Worm (Caenorhabditis elegans): ENCODE results near the gene mdt-27.

Gene mdt-27

ce11 chrV:9243171-9243996, 29.9 kb upstream of the mdt-27 start, which contains the start of gene glo-4:
Gene glo-4, minus strand, starts transcription at chrV:9243221.
- TF ChIP-seq elt-3 (tag; optimal IDR thresholded peaks at IDR 0.05) (no peak), nfya-1 (tag; optimal IDR thresholded peaks at IDR 0.05; ENCODE audit: insufficient read depth) (peak; percentile 79), lsy-12 (tag; optimal IDR thresholded peaks at IDR 0.05) (peak; percentile 28), ama-1 (optimal IDR thresholded peaks at IDR 0.05) (no peak), ceh-9 (tag; optimal IDR thresholded peaks at IDR 0.05) (no peak), sea-2 (GFP tag; optimal IDR thresholded peaks at IDR 0.05) (no peak), unc-39 (tag; optimal IDR thresholded peaks at IDR 0.05) (no peak), egl-5 (tag; optimal IDR thresholded peaks at IDR 0.05) (peak; percentile 76), ztf-11 (tag; optimal IDR thresholded peaks at IDR 0.05) (no peak), fkh-10 (GFP tag; optimal IDR thresholded peaks at IDR 0.05) (peak; percentile 85), nhr-25 (tag; optimal IDR thresholded peaks at IDR 0.05) (peak; percentile 65), zag-1 (tag; optimal IDR thresholded peaks at IDR 0.05) (no peak), ztf-4 (tag; optimal IDR thresholded peaks at IDR 0.05) (no peak), pha-4 (tag; optimal IDR thresholded peaks at IDR 0.05) (peak; percentile 70), tbx-2 (tag; optimal IDR thresholded peaks at IDR 0.05) (peak; percentile 59), pqm-1 (tag; optimal IDR thresholded peaks at IDR 0.05) (peak; percentile 28), lin-39 (tag; optimal IDR thresholded peaks at IDR 0.05) (peak; percentile 14), snpc-4 (tag; optimal IDR thresholded peaks at IDR 0.05) (no peak), mml-1 (tag; optimal IDR thresholded peaks at IDR 0.05) (no peak), R02D3.7 (tag; optimal IDR thresholded peaks at IDR 0.05) (peak; percentile 11), ceh-28 (tag; optimal IDR thresholded peaks at IDR 0.05) (peak; percentile 55), nhr-43 (tag; optimal IDR thresholded peaks at IDR 0.05; ENCODE audit: poor library complexity, severe bottlenecking) (peak; percentile 51), ZK546.5 (tag; optimal IDR thresholded peaks at IDR 0.05) (no peak), hmg-11 (tag; optimal IDR thresholded peaks at IDR 0.05) (peak; percentile 60), nhr-23 (tag; optimal IDR thresholded peaks at IDR 0.05) (peak; percentile 88), lin-15B (tag; optimal IDR thresholded peaks at IDR 0.05) (peak; percentile 73), nhr-67 (tag; optimal IDR thresholded peaks at IDR 0.05) (no peak), elt-2 (tag; optimal IDR thresholded peaks at IDR 0.05) (peak; percentile 78), fos-1 (tag; optimal IDR thresholded peaks at IDR 0.05) (no peak), nhr-237 (tag; optimal IDR thresholded peaks at IDR 0.05) (no peak)

DNA sequence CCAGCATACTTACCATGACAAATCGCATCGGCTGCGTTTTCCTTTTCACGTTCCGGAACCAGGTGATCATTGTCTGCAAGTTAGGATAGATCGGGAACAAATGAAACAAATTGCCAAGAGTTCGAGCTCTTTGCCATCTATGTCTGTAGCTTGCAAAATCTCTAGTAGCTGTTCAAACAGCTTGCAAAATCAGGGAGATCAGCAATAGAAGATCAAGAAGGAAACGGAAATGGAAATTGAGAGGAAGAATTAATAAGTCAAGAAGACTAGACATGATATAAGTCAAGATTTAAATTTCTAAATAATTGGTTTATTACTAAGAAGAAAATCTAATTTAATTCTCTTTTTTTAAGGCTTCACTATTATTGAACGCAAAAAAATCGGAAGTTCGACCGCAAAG, 18.8 kb upstream of the mdt-27 start, which contains the start of gene F07C3.3:
F07C3.3 (minus strand) TSS at position 101 of the 400 bp plus-strand sequence.
- TF ChIP-seq fkh-2 (tag; optimal IDR thresholded peaks at IDR 0.05) (no peak), nhr-43 (tag; optimal IDR thresholded peaks at IDR 0.05; ENCODE audit: poor library complexity, severe bottlenecking) (no peak), pqm-1 (tag; optimal IDR thresholded peaks at IDR 0.05) (no peak), nhr-11 (tag; optimal IDR thresholded peaks at IDR 0.05) (no peak), ztf-4 (tag; optimal IDR thresholded peaks at IDR 0.05) (no peak), ZK546.5 (tag; optimal IDR thresholded peaks at IDR 0.05) (no peak), nhr-67 (tag; optimal IDR thresholded peaks at IDR 0.05) (no peak), skn-1 (tag; optimal IDR thresholded peaks at IDR 0.05) (no peak), nhr-25 (tag; optimal IDR thresholded peaks at IDR 0.05) (no peak), nhr-23 (tag; optimal IDR thresholded peaks at IDR 0.05) (no peak), zag-1 (tag; optimal IDR thresholded peaks at IDR 0.05) (no peak), lin-39 (tag; optimal IDR thresholded peaks at IDR 0.05) (no peak), nhr-237 (tag; optimal IDR thresholded peaks at IDR 0.05) (no peak), nhr-76 (tag; optimal IDR thresholded peaks at IDR 0.05) (no peak), eor-1 (tag; optimal IDR thresholded peaks at IDR 0.05) (no peak), ceh-28 (tag; optimal IDR thresholded peaks at IDR 0.05) (no peak), elt-3 (tag; optimal IDR thresholded peaks at IDR 0.05) (no peak), unc-39 (tag; optimal IDR thresholded peaks at IDR 0.05) (no peak), mdl-1 (tag; optimal IDR thresholded peaks at IDR 0.05) (no peak), tbx-2 (tag; optimal IDR thresholded peaks at IDR 0.05) (no peak)

DNA sequence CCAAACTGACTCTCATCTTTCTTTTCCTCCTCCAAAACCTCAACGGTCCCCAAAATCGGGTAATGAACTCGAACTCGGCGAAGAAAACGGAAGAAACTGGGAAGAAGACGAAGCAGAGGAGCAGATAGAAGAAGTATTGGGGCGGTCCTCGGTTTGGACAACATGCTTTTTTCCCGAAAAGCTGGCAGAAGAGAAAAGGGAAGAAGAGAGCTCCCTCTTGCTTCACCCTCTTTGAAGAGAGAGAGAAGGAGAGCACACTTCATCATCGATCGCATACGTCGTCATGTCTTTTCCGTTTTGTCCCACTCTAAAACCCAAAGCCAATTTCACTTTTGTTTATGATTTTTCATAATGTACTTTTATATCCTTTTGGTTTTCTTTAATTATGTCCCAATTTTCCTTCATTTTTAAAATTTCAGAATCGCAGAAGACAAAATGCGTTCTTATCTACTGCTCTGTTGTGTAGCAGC, 12.3 kb upstream of the mdt-27 start, which contains the start of gene F07C3.2:
F07C3.2 (plus strand) TSS at position 420 of the 470 bp plus-strand sequence.
- TF ChIP-seq R02D3.7 (tag; optimal IDR thresholded peaks at IDR 0.05) (no peak), nhr-237 (tag; optimal IDR thresholded peaks at IDR 0.05) (no peak), fkh-10 (GFP tag; optimal IDR thresholded peaks at IDR 0.05) (peak; percentile 13), fkh-2 (tag; optimal IDR thresholded peaks at IDR 0.05) (no peak), hmg-11 (tag; optimal IDR thresholded peaks at IDR 0.05) (peak; percentile 26), snpc-4 (tag; optimal IDR thresholded peaks at IDR 0.05) (no peak), elt-1 (tag; optimal IDR thresholded peaks at IDR 0.05) (no peak), egl-27 (tag; optimal IDR thresholded peaks at IDR 0.05) (no peak), nhr-12 (tag; optimal IDR thresholded peaks at IDR 0.05) (no peak), lin-39 (tag; optimal IDR thresholded peaks at IDR 0.05) (peak; percentile 62), ztf-11 (tag; optimal IDR thresholded peaks at IDR 0.05) (no peak), unc-39 (tag; optimal IDR thresholded peaks at IDR 0.05) (no peak), nfya-1 (tag; optimal IDR thresholded peaks at IDR 0.05; ENCODE audit: insufficient read depth) (peak; percentile 41), egl-5 (tag; optimal IDR thresholded peaks at IDR 0.05) (no peak), elt-3 (tag; optimal IDR thresholded peaks at IDR 0.05) (no peak), mdl-1 (tag; optimal IDR thresholded peaks at IDR 0.05) (no peak)
